Worm (Caenorhabditis elegans): ENCODE results near the gene F45E6.1.

- TF ChIP-seq ces-1 (GFP tag; optimal IDR thresholded peaks at IDR 0.05) (no peak), F49E8.2 (tag; optimal IDR thresholded peaks at IDR 0.05; ENCODE audit: borderline replicate concordance) (no peak), ctbp-1 (GFP tag; IDR thresholded peaks at IDR 0.05) (peak; percentile 39; the same call in 1 of the 2 replicates)
These were observed 39.2 kb upstream of the F45E6.1 start for ce11 chrX:12516482-12516826.
